Fruit fly (Drosophila melanogaster): ENCODE measurements around the gene mRpL24.
A peak's percentile ranks its signal among the peaks of the same experiment; 100 is the strongest.

Gene mRpL24

DNA sequence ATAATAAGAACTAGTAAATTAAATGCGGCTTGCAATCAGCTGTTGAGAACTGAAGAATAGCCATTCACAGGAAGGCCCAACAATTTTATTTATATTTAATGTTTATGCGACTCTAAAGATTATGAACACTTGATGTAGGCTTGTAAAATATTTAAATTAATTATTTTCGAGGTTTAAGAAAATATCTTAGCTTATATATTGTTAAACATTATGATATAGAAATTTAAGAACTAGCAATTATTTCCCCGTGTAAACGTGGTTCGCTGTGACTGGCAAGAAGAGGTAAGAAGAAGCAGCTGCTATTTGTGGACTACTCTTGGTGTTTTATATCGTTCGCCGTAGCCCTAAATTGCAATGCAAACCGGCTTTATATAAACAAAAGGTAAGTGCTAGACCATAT is at the start of gene mRpL24, which contains the start of gene betaggt-I:
mRpL24 (minus strand) TSS at position 62 of the 400 bp plus-strand sequence.
betaggt-I (plus strand) TSS at position 280 of the 400 bp plus-strand sequence.
- TF ChIP-seq noc (tag; optimal IDR thresholded peaks at IDR 0.05): peak; percentile 97

DNA sequence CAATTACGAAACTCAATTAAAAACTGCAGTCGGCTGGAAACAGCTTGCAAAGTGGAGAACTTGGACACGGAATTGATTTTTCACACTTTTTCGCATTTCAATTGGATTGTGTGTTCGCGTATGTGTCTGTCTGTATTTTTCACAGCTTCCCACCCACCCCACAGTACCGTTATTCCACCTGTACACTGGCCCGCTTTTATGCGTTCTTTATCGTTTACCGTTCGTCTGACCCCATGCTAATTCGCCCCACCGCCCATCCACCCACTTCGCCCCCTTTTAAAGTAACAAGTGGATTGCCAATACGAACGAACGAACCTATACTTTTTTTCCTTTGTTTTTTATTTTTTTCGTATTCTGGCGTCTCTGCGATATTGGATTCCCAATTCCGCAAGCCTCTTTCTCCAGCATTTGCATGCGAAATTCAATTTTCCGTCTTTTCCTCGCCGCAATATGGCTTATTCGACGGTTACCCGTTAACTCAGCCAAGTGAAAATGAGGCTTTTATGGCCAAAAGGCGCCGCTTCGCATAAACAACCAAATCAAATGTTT is 37.0 kb upstream of the mRpL24 start:
- no peak for TF ChIP-seq noc (tag; optimal IDR thresholded peaks at IDR 0.05)

DNA sequence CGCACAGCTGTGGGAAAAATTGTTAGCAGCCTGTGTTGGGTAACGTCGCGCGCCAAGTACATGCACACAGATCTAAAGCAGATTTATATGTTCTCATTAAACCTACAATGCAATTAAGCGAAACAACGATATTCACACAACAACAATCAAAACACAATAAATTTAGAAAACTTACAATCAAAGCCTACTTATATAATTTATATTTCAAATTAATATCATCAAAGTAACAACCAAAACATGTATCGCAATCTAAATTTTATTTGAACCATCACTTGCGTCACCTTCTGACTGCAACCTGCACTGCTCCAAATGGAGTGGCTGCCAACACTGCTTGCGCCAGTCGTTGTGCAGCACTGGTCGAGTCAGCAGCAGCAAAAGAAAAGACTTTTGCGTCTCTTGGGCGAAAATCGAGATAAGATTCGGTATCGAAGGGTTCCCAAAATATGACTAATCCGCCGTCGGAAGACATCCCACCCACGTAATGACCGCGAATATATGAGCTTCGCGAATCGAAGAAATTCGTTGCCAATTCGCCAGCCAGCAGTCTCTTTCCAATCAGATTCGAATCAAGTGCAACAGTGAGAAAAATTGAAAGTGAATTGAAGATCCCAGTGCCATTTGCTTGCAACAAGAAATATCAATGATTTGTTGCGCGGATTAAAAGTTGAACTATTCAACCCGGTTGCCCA is 36.3 kb upstream of the mRpL24 start, which contains the start of the genes CG8892 and CG34126:
CG8892 (minus strand) TSS at position 315 of the 689 bp plus-strand sequence.
CG34126 (plus strand) TSS at position 337 of the 689 bp plus-strand sequence.
- TF ChIP-seq noc (tag; optimal IDR thresholded peaks at IDR 0.05): peak; percentile 98

DNA sequence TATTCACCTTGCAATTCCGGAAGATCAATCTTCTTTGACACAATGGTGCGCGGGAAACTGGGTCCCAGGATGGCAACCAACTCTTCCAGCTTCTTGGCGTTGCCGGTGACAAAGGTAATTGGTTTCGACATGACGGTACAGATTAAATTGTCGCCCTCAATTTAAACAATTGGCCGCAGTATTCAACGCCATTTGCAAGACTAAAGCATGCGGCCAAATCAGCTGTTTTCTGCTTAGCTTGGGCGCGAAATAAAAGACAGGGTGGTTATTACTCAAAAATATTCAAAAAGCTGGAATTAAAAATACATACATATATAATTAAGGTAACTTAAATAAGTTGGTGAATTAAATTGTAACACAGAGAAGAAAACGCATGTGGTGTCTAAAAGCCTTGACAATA is 34.0 kb upstream of the mRpL24 start, which contains the start of gene CG8891:
CG8891 (minus strand) TSS at position 242 of the 400 bp plus-strand sequence.
- TF ChIP-seq noc (tag; optimal IDR thresholded peaks at IDR 0.05): no peak

DNA sequence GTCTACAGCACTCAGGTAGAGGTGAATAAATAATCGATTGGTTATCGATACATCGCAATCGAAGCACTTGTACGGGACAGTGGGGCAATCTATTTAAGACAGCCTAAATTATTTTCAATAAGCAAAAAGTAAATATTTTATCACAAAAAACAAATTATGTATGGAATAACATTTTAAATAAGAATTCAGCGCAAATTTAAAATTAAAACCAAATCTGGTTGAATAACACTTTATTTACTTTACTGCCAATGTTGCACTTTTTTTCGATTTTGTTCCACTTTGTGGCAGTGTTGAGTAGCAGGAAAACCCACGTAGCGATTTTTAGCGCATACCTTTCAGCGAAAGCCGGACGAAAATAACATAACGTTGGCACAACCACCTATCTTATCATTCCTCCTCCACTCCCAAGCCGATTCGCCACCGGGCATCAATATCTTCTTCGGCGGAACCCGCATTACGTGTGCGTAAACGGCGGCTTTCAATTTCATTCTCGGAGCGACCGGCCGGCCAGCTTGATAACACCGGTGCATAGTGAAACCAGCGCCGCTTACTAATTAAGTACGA is 31.9 kb upstream of the mRpL24 start, which contains the start of the genes Gmd and CG3792:
Gmd (minus strand) TSS at position 36 of the 564 bp plus-strand sequence.
CG3792 (plus strand) TSS at position 325 of the 564 bp plus-strand sequence.
- peak; percentile 87 for TF ChIP-seq noc (tag; optimal IDR thresholded peaks at IDR 0.05)

DNA sequence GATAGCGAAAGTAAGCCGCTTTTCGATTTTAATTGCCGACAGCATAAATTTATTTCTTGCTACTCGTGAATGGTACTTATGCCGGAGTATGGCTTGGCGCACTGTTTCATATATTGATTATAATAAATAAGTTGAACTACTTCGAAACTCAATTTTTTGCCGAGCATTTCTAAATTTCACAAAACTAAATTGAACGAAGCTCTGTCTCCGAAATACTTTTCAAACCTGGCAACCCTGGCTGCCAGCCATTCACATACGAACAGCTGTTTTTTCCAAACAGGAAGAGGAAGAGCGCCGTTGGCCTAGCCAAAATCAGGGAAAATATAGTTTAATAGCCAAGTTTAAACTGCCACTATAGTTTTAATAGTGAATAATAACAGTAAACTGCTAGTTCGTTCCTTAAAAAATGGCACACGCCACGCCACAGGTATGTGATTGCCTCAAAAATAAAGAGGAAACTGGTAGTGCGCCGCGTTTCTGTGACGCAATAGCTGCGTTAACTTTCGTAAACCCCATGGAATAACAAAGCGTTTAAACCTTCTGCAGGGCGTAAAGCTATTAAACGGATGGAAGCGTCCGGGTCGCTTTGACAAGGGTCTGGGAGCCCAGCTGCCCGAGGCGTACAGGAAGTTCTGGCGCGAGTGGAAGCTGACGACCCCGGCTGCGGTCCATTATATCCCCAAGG is 28.7 kb upstream of the mRpL24 start, which contains the start of gene mRpL28:
mRpL28 (plus strand) TSS at position 246 of the 685 bp plus-strand sequence.
- TF ChIP-seq noc (tag; optimal IDR thresholded peaks at IDR 0.05): no peak

DNA sequence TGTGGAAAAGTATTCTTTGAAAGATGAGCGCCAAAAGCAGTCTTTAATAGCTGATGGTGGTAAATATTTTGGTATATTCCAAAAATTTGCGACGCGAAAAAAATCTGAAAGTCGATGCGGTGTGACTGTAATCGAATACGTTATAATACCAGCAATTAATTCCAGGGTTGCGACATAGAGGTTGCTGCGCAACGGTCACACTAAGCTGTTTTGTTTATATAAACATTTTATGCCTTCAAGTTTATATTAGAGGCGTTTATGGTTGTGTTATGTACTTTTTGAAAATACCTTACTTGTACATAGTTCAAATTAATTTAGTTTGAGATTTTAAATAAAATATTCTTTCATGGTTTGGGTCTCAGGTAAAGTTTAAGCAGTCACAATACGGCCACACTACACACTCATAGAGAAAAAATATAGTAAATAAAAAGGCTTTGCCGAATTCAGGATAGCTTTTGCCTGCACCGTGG is 26.2 kb upstream of the mRpL24 start, which contains the start of gene CG14043:
CG14043 (plus strand) TSS at position 374 of the 470 bp plus-strand sequence.
- no peak for TF ChIP-seq noc (tag; optimal IDR thresholded peaks at IDR 0.05)

DNA sequence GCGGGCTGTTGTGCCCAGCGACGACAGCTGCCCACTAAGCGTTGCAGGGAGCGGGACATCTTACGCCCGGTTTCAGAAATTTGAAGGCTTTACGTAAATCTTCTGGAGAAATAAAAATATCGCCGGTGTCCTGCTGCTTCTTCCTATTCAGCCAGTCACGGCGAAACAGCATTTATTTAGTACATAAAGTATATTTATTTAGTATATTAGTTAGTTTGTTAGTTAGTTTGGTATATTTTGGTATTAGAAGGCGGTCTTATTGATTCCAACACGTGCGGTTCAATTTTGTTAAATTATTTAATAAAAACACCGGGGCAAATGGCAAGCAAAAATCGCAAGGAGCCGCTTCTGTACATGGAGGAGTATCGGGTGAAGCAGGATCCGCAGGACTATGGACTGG is 23.6 kb upstream of the mRpL24 start, which contains the start of the genes Scox and Polr1C:
Scox (minus strand) TSS at position 169 of the 400 bp plus-strand sequence.
Polr1C (plus strand) TSS at position 238 of the 400 bp plus-strand sequence.
- TF ChIP-seq noc (tag; optimal IDR thresholded peaks at IDR 0.05): no peak

DNA sequence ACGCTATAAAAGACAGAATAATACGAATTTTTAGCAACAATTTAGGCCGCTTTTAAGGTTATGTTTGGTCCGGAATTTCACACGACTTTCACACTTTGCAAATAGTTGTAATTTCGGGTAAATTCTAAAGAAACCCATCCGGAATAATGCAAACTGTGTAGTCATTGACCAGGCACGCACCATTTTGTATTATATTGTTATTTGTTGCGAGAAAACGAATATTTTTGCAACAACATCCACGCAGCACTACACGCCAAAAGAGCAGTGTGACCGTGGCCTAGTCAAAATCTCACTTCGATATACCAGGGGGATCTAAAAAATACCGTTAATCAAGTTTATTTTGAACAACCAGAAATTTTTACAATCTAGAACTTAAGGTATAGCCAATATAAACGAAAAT is 22.4 kb upstream of the mRpL24 start, which contains the start of gene eIF3i:
eIF3i (minus strand) TSS at position 265 of the 400 bp plus-strand sequence.
- no peak for TF ChIP-seq noc (tag; optimal IDR thresholded peaks at IDR 0.05)

DNA sequence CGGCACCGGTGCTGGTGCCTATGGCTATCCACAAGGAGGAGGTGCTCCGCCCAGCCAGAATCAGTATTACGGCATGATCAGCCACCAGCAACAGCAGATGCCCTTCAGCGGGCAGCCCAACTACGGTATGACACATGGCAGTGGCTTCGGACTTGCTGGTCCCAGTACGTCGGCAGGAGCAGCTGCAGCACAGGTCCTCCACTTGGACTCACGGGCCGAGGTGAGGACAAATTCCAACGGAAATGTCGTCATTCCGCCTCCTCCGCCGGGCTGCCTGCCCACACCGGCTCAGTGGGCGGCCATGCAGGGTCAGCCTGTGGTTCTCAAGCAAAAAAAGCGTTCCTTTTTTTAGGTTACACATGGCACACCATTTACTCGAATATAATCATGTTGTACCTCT is 20.8 kb upstream of the mRpL24 start:
- no peak for TF ChIP-seq noc (tag; optimal IDR thresholded peaks at IDR 0.05)

DNA sequence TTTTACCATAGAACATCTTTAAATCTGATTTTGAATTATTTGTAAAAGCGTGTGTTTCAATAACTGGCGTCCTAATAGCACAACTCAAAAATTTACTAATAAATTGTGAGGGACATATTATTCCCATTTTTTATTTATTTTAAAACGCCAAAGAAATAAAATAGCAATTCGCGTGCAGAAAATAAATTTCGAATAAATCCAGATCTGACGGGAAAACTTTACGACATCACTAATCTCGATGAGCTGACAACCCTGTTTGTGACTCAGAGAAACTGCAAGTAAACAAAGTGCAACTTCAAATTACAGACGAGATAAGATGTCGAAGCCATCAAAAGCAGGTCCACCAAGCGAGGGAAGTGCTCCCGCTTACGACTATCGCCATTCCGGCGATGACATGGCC is 20.3 kb upstream of the mRpL24 start, which contains the start of gene CG34125:
CG34125 (plus strand) TSS at position 254 of the 400 bp plus-strand sequence.
- no peak for TF ChIP-seq noc (tag; optimal IDR thresholded peaks at IDR 0.05)

DNA sequence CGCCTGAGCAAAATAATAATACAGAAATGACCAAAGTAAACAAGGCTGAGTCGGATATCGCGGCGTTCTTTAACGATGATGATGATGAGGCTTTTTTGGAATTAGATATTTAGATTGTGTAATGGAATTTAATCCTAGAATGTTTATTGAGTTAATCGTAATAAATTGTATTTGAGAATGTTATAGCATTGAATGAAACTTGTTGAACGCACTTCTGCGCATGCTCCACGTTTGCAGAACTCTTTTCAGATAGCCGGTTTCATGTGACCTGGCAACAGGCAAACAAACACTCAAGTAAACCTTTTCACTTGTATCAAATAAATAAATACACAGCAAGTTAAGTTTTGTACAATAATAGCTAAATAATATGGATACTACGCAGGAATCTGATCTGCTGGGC is 12.9 kb upstream of the mRpL24 start, which contains the start of gene CG34124:
CG34124 (plus strand) TSS at position 301 of the 400 bp plus-strand sequence.
- no peak for TF ChIP-seq noc (tag; optimal IDR thresholded peaks at IDR 0.05)

DNA sequence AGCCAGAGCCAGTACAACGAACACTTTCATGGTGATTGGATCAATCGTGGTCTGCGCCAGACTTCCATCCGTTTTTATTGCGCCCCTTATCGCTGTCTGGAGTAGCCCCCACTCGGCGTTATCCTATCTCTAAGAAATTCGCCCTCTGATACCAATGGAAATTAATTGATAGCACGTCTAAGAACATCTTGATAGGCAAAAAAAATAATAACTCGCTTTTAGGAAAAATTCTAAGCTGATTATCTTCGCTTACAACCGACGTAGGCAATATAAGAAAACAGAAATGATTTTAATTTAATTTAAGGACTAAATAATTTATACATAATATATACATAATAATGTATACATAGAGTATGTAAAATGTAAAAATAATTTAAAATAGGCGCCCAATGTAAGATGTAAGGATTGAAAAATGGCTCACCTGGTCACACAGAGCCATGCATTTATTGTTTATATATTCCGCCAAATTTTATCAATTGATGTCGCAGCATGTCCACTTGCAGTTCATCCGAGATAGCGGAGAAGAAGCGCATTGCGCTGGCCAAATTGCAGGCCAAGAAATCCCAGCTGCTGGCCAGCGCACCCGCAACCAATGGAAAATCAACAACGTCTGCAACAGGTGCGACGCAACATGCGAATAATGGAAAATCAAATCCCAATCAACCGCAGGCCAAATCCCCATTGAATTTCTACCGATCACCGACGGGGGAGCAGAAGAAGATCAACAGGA is 10.1 kb upstream of the mRpL24 start, which contains the start of the genes Jon25Bi and Marcal1:
Jon25Bi (minus strand) TSS at position 51 of the 730 bp plus-strand sequence.
Marcal1 (plus strand) TSS at position 416 of the 730 bp plus-strand sequence.
- TF ChIP-seq noc (tag; optimal IDR thresholded peaks at IDR 0.05): no peak

DNA sequence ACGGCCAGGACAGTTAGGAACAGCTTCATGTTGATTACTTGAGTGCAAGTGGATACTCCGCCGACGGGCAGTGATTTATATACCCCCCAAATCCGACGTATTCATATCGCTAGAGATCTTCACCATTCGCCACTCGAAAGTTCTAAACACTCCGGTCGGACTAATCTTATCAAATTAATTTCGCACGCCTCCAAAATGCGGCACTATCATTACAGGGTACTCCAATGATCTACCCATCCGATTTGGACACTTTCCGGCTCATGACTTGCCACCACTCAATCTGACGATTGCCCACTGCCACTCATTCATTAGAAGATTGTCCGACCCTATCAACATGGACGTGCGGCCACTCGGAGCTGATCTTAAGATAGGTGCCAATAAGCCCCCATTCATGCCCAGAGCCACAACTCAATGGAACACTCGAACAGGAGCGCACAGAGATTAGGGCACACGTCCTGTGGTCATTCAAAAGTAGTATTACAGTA is 8.0 kb upstream of the mRpL24 start, which contains the start of gene Jon25Bii:
Jon25Bii (minus strand) TSS at position 51 of the 485 bp plus-strand sequence.
- no peak for TF ChIP-seq noc (tag; optimal IDR thresholded peaks at IDR 0.05)
